Fruit fly (Drosophila melanogaster): ENCODE results near the gene Naa60.

Gene Naa60

DNA sequence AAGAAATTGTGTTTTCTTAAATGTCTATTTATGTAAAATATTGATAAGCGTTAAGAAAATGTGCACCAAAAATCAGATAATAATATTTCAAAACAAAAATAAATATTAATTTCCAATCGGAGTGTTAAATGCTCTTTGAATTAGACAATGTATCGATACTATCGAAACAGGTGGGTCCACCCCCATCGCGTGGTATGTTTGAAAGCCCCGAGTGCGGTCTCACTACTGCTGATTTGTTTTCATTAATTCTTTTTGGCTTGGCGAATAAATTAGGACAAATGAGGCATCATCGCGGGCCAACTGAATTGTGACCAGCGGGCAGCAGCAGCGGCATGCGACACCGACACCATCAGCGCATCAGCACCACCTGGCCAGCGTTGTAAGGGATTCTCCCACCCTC, at the start of gene Naa60:
Gene Naa60 (plus strand): TSS at position 189 of the 400 bp plus-strand sequence.
- TF ChIP-seq fd96Ca (GFP tag; IDR thresholded peaks at IDR 0.05) (no peak), CG8159 (tag; optimal IDR thresholded peaks at IDR 0.05) (peak; percentile 50), CG15710 (tag; optimal IDR thresholded peaks at IDR 0.05) (no peak)

- no peak for TF ChIP-seq CG12605 (GFP tag; IDR thresholded peaks at IDR 0.05)
- TF ChIP-seq CG8159 (tag; optimal IDR thresholded peaks at IDR 0.05) = no peak
- no peak for TF ChIP-seq CG8301 (tag; optimal IDR thresholded peaks at IDR 0.05)
- no peak for TF ChIP-seq CG4496 (GFP tag; IDR thresholded peaks at IDR 0.05)
- TF ChIP-seq CG10348 (GFP tag; IDR thresholded peaks at IDR 0.05) = no peak
- TF ChIP-seq CG34367 (tag; optimal IDR thresholded peaks at IDR 0.05) = no peak
- TF ChIP-seq Pif1A (GFP tag; optimal IDR thresholded peaks at IDR 0.05) = no peak
- no peak for TF ChIP-seq Snoo (tag; optimal IDR thresholded peaks at IDR 0.05)
- TF ChIP-seq CG15710 (tag; optimal IDR thresholded peaks at IDR 0.05) = no peak
These were observed 49.4 kb upstream of the Naa60 start for dm6 chr3L:9677260-9677659.

dm6 chr3L:9678007-9678497, 48.6 kb upstream of the Naa60 start:
- TF ChIP-seq Pif1B (GFP tag; optimal IDR thresholded peaks at IDR 0.05) = peak; percentile 20
- TF ChIP-seq CG8159 (tag; optimal IDR thresholded peaks at IDR 0.05) = no peak
- TF ChIP-seq CG17806 (tag; optimal IDR thresholded peaks at IDR 0.05) = peak; percentile 3
- TF ChIP-seq CG34367 (tag; optimal IDR thresholded peaks at IDR 0.05) = no peak
- TF ChIP-seq Snoo (tag; optimal IDR thresholded peaks at IDR 0.05) = no peak
- no peak for TF ChIP-seq CG14655 (GFP tag; optimal IDR thresholded peaks at IDR 0.05)
- TF ChIP-seq CG13204 (GFP tag; optimal IDR thresholded peaks at IDR 0.05) = no peak
- TF ChIP-seq CG9948 (tag; optimal IDR thresholded peaks at IDR 0.05) = no peak
- TF ChIP-seq CG32121 (GFP tag; IDR thresholded peaks at IDR 0.05) = no peak
- peak; percentile 43 for TF ChIP-seq Pif1A (GFP tag; optimal IDR thresholded peaks at IDR 0.05)
- TF ChIP-seq CG10348 (GFP tag; IDR thresholded peaks at IDR 0.05) = no peak
- no peak for TF ChIP-seq rn (GFP tag; IDR thresholded peaks at IDR 0.05)
- peak; percentile 85 for TF ChIP-seq EcR (GFP tag; optimal IDR thresholded peaks at IDR 0.05)
- TF ChIP-seq CG4496 (GFP tag; IDR thresholded peaks at IDR 0.05) = no peak
- TF ChIP-seq D1 (tag; optimal IDR thresholded peaks at IDR 0.05) = no peak
- peak; percentile 16 for TF ChIP-seq CG8301 (tag; optimal IDR thresholded peaks at IDR 0.05)
- no peak for TF ChIP-seq Ets98B (GFP tag; IDR thresholded peaks at IDR 0.05)
- TF ChIP-seq CG12605 (GFP tag; IDR thresholded peaks at IDR 0.05) = no peak
- no peak for TF ChIP-seq gl (tag; optimal IDR thresholded peaks at IDR 0.05)
- TF ChIP-seq CG15710 (tag; optimal IDR thresholded peaks at IDR 0.05) = no peak
- TF ChIP-seq fd96Ca (GFP tag; IDR thresholded peaks at IDR 0.05) = no peak

DNA sequence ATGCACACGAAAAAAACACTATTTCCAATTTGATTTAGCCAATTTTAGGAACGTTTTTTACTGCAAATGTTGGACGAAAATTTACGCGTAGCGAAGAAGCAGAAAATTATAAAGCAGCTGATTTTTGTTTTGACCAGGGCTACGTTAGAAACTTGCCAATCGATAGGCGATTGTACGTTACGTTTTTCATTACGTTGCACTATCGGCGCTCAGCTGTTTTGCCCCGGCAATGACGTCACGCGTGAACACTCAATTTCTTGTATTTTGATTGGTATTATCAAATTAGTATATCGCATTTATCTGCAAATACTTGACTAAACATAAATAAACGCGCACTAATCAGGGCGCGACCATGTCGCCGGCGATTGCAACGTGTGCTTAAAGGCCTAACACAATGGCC, 47.7 kb upstream of the Naa60 start, which contains the start of the genes fry and CG16717:
Gene fry (minus strand): TSS at position 110 of the 400 bp plus-strand sequence.
Gene CG16717 (plus strand): TSS at position 208 of the 400 bp plus-strand sequence.
- TF ChIP-seq Pif1A (GFP tag; optimal IDR thresholded peaks at IDR 0.05) = no peak

- no peak for TF ChIP-seq Pif1B (GFP tag; optimal IDR thresholded peaks at IDR 0.05)
- TF ChIP-seq CG32121 (GFP tag; IDR thresholded peaks at IDR 0.05) = no peak
- no peak for TF ChIP-seq EcR (GFP tag; optimal IDR thresholded peaks at IDR 0.05)
- no peak for TF ChIP-seq CG9948 (tag; optimal IDR thresholded peaks at IDR 0.05)
- no peak for TF ChIP-seq CG8301 (tag; optimal IDR thresholded peaks at IDR 0.05)
- TF ChIP-seq CG13204 (GFP tag; optimal IDR thresholded peaks at IDR 0.05) = no peak
- TF ChIP-seq CG17806 (tag; optimal IDR thresholded peaks at IDR 0.05) = no peak
- no peak for TF ChIP-seq gl (tag; optimal IDR thresholded peaks at IDR 0.05)
- TF ChIP-seq CG34367 (tag; optimal IDR thresholded peaks at IDR 0.05) = no peak
- no peak for TF ChIP-seq CG4496 (GFP tag; IDR thresholded peaks at IDR 0.05)
- no peak for TF ChIP-seq D1 (tag; optimal IDR thresholded peaks at IDR 0.05)
- TF ChIP-seq Pif1A (GFP tag; optimal IDR thresholded peaks at IDR 0.05) = no peak
- TF ChIP-seq Ets98B (GFP tag; IDR thresholded peaks at IDR 0.05) = no peak
- TF ChIP-seq rn (GFP tag; IDR thresholded peaks at IDR 0.05) = no peak
- TF ChIP-seq CG10348 (GFP tag; IDR thresholded peaks at IDR 0.05) = no peak
- TF ChIP-seq CG12605 (GFP tag; IDR thresholded peaks at IDR 0.05) = no peak
- no peak for TF ChIP-seq CG8159 (tag; optimal IDR thresholded peaks at IDR 0.05)
- no peak for TF ChIP-seq CG15710 (tag; optimal IDR thresholded peaks at IDR 0.05)
- TF ChIP-seq CG14655 (GFP tag; optimal IDR thresholded peaks at IDR 0.05) = no peak
- no peak for TF ChIP-seq fd96Ca (GFP tag; IDR thresholded peaks at IDR 0.05)
These were observed 45.7 kb upstream of the Naa60 start, which contains the start of gene alphaTub67C for dm6 chr3L:9680968-9681367. TSS of gene alphaTub67C (plus strand) at chr3L:9681268.

- TF ChIP-seq Snoo (tag; optimal IDR thresholded peaks at IDR 0.05) (no peak), Ets98B (GFP tag; IDR thresholded peaks at IDR 0.05) (no peak), CG34367 (tag; optimal IDR thresholded peaks at IDR 0.05) (no peak), CG10348 (GFP tag; IDR thresholded peaks at IDR 0.05) (no peak), EcR (GFP tag; optimal IDR thresholded peaks at IDR 0.05) (no peak), CG32121 (GFP tag; IDR thresholded peaks at IDR 0.05) (no peak), CG8159 (tag; optimal IDR thresholded peaks at IDR 0.05) (no peak), CG15710 (tag; optimal IDR thresholded peaks at IDR 0.05) (no peak), CG4496 (GFP tag; IDR thresholded peaks at IDR 0.05) (no peak), CG9948 (tag; optimal IDR thresholded peaks at IDR 0.05) (no peak), Pif1B (GFP tag; optimal IDR thresholded peaks at IDR 0.05) (no peak), gl (tag; optimal IDR thresholded peaks at IDR 0.05) (no peak), Pif1A (GFP tag; optimal IDR thresholded peaks at IDR 0.05) (no peak), fd96Ca (GFP tag; IDR thresholded peaks at IDR 0.05) (no peak), CG13204 (GFP tag; optimal IDR thresholded peaks at IDR 0.05) (no peak), CG14655 (GFP tag; optimal IDR thresholded peaks at IDR 0.05) (no peak), CG17806 (tag; optimal IDR thresholded peaks at IDR 0.05) (no peak), D1 (tag; optimal IDR thresholded peaks at IDR 0.05) (no peak), rn (GFP tag; IDR thresholded peaks at IDR 0.05) (no peak)
These were observed 41.8 kb upstream of the Naa60 start, which contains the start of gene CG16719 for dm6 chr3L:9684871-9685270. TSS of gene CG16719 (plus strand) at chr3L:9685171.
